Fruit fly (Drosophila melanogaster): ENCODE measurements around the gene CG33654.

DNA sequence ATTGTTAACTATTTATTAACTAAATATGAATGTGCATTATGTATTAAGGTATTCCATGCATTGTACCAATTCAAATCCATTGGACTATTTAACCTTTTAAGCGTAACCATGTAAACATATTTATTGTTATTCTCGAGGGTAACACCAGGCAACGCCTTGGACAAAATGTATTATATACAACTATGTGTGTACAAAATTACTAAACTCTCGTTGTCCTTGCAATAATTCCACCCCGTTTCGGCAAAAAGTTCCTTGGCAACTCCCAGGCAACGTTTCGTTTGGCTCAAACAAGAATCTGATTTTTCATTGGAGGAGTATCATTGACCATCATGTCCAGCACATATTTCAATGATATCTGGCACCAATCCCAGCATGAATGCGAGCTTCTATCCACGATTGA is 17.1 kb downstream of the CG33654 start, which contains the start of gene CG16789:
- TF ChIP-seq CG8478 (optimal IDR thresholded peaks at IDR 0.05) (no peak), CTCF (optimal IDR thresholded peaks at IDR 0.05) (no peak)

Measured in S2 (cell line).